Fruit fly (Drosophila melanogaster) whole organism, wandering third instar larva: ENCODE measurements around the gene ppk24.

Experiments
- pan ChIP-seq: fragments of >200 bp; optimal IDR thresholded peaks from 2 replicates; lab custom pipeline; 2017
- usp ChIP-seq: fragments of >200 bp; optimal IDR thresholded peaks from 2 replicates; lab custom pipeline; 2017; ENCODE audit warnings: missing biosample characterization, missing genetic modification characterization

dm6 chr3R:31250426-31251034 is 15.0 kb upstream of the ppk24 start:
- TF ChIP-seq pan (lab: Kevin White, UChicago), result no peak
- no peak for TF ChIP-seq usp (GFP tag; lab: Kevin White, UChicago)
